Worm (Caenorhabditis elegans) whole organism, young adult: ENCODE data around the gene C05C9.3.
A peak's percentile ranks its signal among the peaks of the same experiment; 100 is the strongest.

Source experiments
- F52B5.7 ChIP-seq: sonication (generic microtip); optimal IDR thresholded peaks from 2 replicates; lab custom pipeline; 2016; ENCODE audit warnings: mild to moderate bottlenecking, missing genetic modification characterization, missing compliant biosample characterization
- Y53F4B.3 ChIP-seq: fragments of 200-800 bp; sonication (Bioruptor generic); IDR thresholded peaks from 2 replicates; pipeline ENCODE4 v1.3.6; 2022; ENCODE audit warnings: missing genetic modification reagents, missing genetic modification characterization, missing compliant biosample characterization
- atf-7 ChIP-seq: sonication (generic microtip); optimal IDR thresholded peaks from 2 replicates; lab custom pipeline; 2017; ENCODE audit warnings: mild to moderate bottlenecking, missing genetic modification characterization, missing compliant biosample characterization
- bed-1 ChIP-seq: fragments of 200-800 bp; sonication (Bioruptor generic); IDR thresholded peaks from 2 replicates; pipeline ENCODE4 v1.3.6; 2022; ENCODE audit warnings: missing genetic modification reagents, missing genetic modification characterization, missing compliant biosample characterization
- ceh-27 ChIP-seq: fragments of 200-800 bp; sonication (Bioruptor generic); optimal IDR thresholded peaks from 2 replicates; lab custom pipeline; 2018; ENCODE audit warnings: mild to moderate bottlenecking, missing genetic modification characterization, moderate library complexity, missing compliant biosample characterization
- die-1 ChIP-seq: sonication (generic microtip); optimal IDR thresholded peaks from 2 replicates; lab custom pipeline; 2016; ENCODE audit warnings: missing genotype, mild to moderate bottlenecking, missing genetic modification characterization, missing compliant biosample characterization
- dpl-1 ChIP-seq: fragments of 150-350 bp; optimal IDR thresholded peaks from 2 replicates; lab custom pipeline; 2014; ENCODE audit warnings: missing biosample characterization, missing genetic modification reagents, missing genetic modification characterization
- lin-40 ChIP-seq: sonication (generic microtip); optimal IDR thresholded peaks from 2 replicates; lab custom pipeline; 2016; ENCODE audit warnings: missing genetic modification characterization, mild to moderate bottlenecking, missing compliant biosample characterization, missing genotype, missing genetic modification reagents
- lin-54 ChIP-seq: fragments of 200-800 bp; sonication (Bioruptor generic); optimal IDR thresholded peaks from 2 replicates; lab custom pipeline; 2018; ENCODE audit warnings: mild to moderate bottlenecking, missing genetic modification characterization, missing compliant biosample characterization
- madf-8 ChIP-seq: fragments of 200-800 bp; sonication (Bioruptor generic); conservative IDR thresholded peaks from 2 replicates; pipeline ENCODE4 v1.3.6; 2022; ENCODE audit warnings: missing genetic modification reagents, missing genetic modification characterization, missing compliant biosample characterization
- nhr-27 ChIP-seq: fragments of 200-800 bp; sonication (Bioruptor generic); optimal IDR thresholded peaks from 2 replicates; lab custom pipeline; 2018; ENCODE audit warnings: mild to moderate bottlenecking, missing genetic modification characterization, moderate library complexity, missing compliant biosample characterization
- tlf-1 ChIP-seq: fragments of 200-800 bp; sonication (Bioruptor generic); optimal IDR thresholded peaks from 2 replicates; lab custom pipeline; 2018; ENCODE audit warnings: mild to moderate bottlenecking, missing genetic modification characterization, missing compliant biosample characterization

C05C9.3 gene

ce11 chrX:11093985-11094593 is 58.5 kb downstream of the C05C9.3 start (continued):
- TF ChIP-seq tlf-1 (GFP tag; lab: Kevin White, UChicago) (peak; percentile 99), dpl-1 (GFP tag; lab: Kevin White, UChicago) (no peak), nhr-27 (tag; lab: Kevin White, UChicago) (peak; percentile 90), die-1 (tag; lab: Kevin White, UChicago) (peak; percentile 74), Y53F4B.3 (no peak), F52B5.7 (tag; lab: Kevin White, UChicago) (peak; percentile 99), bed-1 (peak; percentile 96), atf-7 (tag; lab: Kevin White, UChicago) (peak; percentile 99), madf-8 (GFP tag; lab: Robert Waterston, UW) (no peak), lin-54 (GFP tag; lab: Kevin White, UChicago) (peak; percentile 94), lin-40 (tag; lab: Kevin White, UChicago) (peak; percentile 100), ceh-27 (GFP tag; lab: Kevin White, UChicago) (peak; percentile 100)
